Worm (Caenorhabditis elegans): Measurements from ENCODE around the gene cwp-5.

ce11 chrX:13154514-13154913 lies 35.2 kb downstream of the cwp-5 start:
- TF ChIP-seq ama-1 (optimal IDR thresholded peaks at IDR 0.05) (no peak), ceh-82 (tag; optimal IDR thresholded peaks at IDR 0.05) (no peak), unc-62 (GFP tag; optimal IDR thresholded peaks at IDR 0.05) (no peak), lin-39 (tag; optimal IDR thresholded peaks at IDR 0.05) (no peak), ztf-4 (tag; optimal IDR thresholded peaks at IDR 0.05) (no peak)
